Fruit fly (Drosophila melanogaster): ENCODE results near the gene pigeon.

The pigeon gene

dm6 chr2L:19158005-19158666 is 27.7 kb upstream of the pigeon start (continued):
- TF ChIP-seq CG9876 (GFP tag; optimal IDR thresholded peaks at IDR 0.05), result no peak
- no peak for TF ChIP-seq fd64A (GFP tag; optimal IDR thresholded peaks at IDR 0.05)
- TF ChIP-seq Oli (tag; optimal IDR thresholded peaks at IDR 0.05), result no peak
- peak; percentile 44; the same call in 1 of the 3 replicates for TF ChIP-seq Opbp (GFP tag; IDR thresholded peaks at IDR 0.05; ENCODE audit: partially characterized antibody)
- peak; percentile 30 for TF ChIP-seq CG7271 (tag; optimal IDR thresholded peaks at IDR 0.05)
- TF ChIP-seq Scr (GFP tag; IDR thresholded peaks at IDR 0.05; ENCODE audit: partially characterized antibody), result peak; percentile 48
- TF ChIP-seq lola (GFP tag; optimal IDR thresholded peaks at IDR 0.05), result no peak
- peak; percentile 27; the same call in 1 of the 4 replicates for TF ChIP-seq Dll (GFP tag; IDR thresholded peaks at IDR 0.05; ENCODE audit: partially characterized antibody)
- TF ChIP-seq gfzf (GFP tag; optimal IDR thresholded peaks at IDR 0.05), result no peak
- no peak for TF ChIP-seq CG6272 (GFP tag; IDR thresholded peaks at IDR 0.05)
- TF ChIP-seq inv (GFP tag; IDR thresholded peaks at IDR 0.05; ENCODE audit: partially characterized antibody), result no peak; the same call in 1 of the 2 replicates
- TF ChIP-seq CG17802 (tag; optimal IDR thresholded peaks at IDR 0.05), result peak; percentile 3
- TF ChIP-seq zf30C (GFP tag; optimal IDR thresholded peaks at IDR 0.05), result peak; percentile 41
- no peak for TF ChIP-seq Poxn (GFP tag; IDR thresholded peaks at IDR 0.05)
- no peak for TF ChIP-seq grn (GFP tag; optimal IDR thresholded peaks at IDR 0.05)
- peak; percentile 19 for TF ChIP-seq Spps (tag; optimal IDR thresholded peaks at IDR 0.05)
- no peak for TF ChIP-seq dpn (GFP tag; optimal IDR thresholded peaks at IDR 0.05)
- peak; percentile 22 for TF ChIP-seq psq (GFP tag; optimal IDR thresholded peaks at IDR 0.05)
- no peak for TF ChIP-seq fd96Cb (tag; optimal IDR thresholded peaks at IDR 0.05)
- TF ChIP-seq CG14441 (GFP tag; IDR thresholded peaks at IDR 0.05), result no peak
- no peak for TF ChIP-seq jigr1 (GFP tag; IDR thresholded peaks at IDR 0.05)
- TF ChIP-seq Bteb2 (GFP tag; optimal IDR thresholded peaks at IDR 0.05), result peak; percentile 44
- no peak for TF ChIP-seq Sox102F (GFP tag; optimal IDR thresholded peaks at IDR 0.05)
- no peak for TF ChIP-seq Awh (GFP tag; IDR thresholded peaks at IDR 0.05)
- no peak for TF ChIP-seq CG13775 (GFP tag; optimal IDR thresholded peaks at IDR 0.05)
- TF ChIP-seq yki (optimal IDR thresholded peaks at IDR 0.05), result peak; percentile 52
- no peak for TF ChIP-seq zen (tag; optimal IDR thresholded peaks at IDR 0.05)
- TF ChIP-seq CG8388 (GFP tag; optimal IDR thresholded peaks at IDR 0.05), result no peak
- no peak for TF ChIP-seq Bdp1 (GFP tag; optimal IDR thresholded peaks at IDR 0.05)
- no peak for TF ChIP-seq ac (GFP tag; optimal IDR thresholded peaks at IDR 0.05)
- TF ChIP-seq CG16813 (GFP tag; IDR thresholded peaks at IDR 0.05; ENCODE audit: partially characterized antibody), result peak; percentile 15; the same call in 2 of the 3 replicates
- TF ChIP-seq Oaz (GFP tag; IDR thresholded peaks at IDR 0.05), result no peak
- no peak for TF ChIP-seq pnt (GFP tag; optimal IDR thresholded peaks at IDR 0.05)
- no peak for TF ChIP-seq p53 (GFP tag; optimal IDR thresholded peaks at IDR 0.05)
- no peak for TF ChIP-seq CG3995 (GFP tag; optimal IDR thresholded peaks at IDR 0.05)
- no peak for TF ChIP-seq CG12942 (GFP tag; optimal IDR thresholded peaks at IDR 0.05)
- TF ChIP-seq CG8924 (tag; optimal IDR thresholded peaks at IDR 0.05), result peak; percentile 78
- TF ChIP-seq Tbp (GFP tag; optimal IDR thresholded peaks at IDR 0.05), result no peak
- TF ChIP-seq Side (GFP tag; optimal IDR thresholded peaks at IDR 0.05), result no peak
- TF ChIP-seq sisA (GFP tag; IDR thresholded peaks at IDR 0.05), result no peak
- TF ChIP-seq CG11085 (GFP tag; IDR thresholded peaks at IDR 0.05), result no peak
- TF ChIP-seq corto (GFP tag; optimal IDR thresholded peaks at IDR 0.05), result peak; percentile 40
- no peak for TF ChIP-seq Optix (GFP tag; IDR thresholded peaks at IDR 0.05)
- TF ChIP-seq NFAT (GFP tag; IDR thresholded peaks at IDR 0.05), result peak; percentile 20; the same call in 1 of the 2 replicates
- TF ChIP-seq dmrt11E (tag; optimal IDR thresholded peaks at IDR 0.05), result peak; percentile 15
- TF ChIP-seq CG8359 (GFP tag; optimal IDR thresholded peaks at IDR 0.05; ENCODE audit: borderline replicate concordance), result no peak
- TF ChIP-seq eyg (GFP tag; optimal IDR thresholded peaks at IDR 0.05), result no peak
- TF ChIP-seq CG2129 (GFP tag; IDR thresholded peaks at IDR 0.05; ENCODE audit: partially characterized antibody), result no peak
- no peak for TF ChIP-seq CG13624 (GFP tag; optimal IDR thresholded peaks at IDR 0.05)
- TF ChIP-seq Dip3 (GFP tag; optimal IDR thresholded peaks at IDR 0.05), result peak; percentile 9
